Worm (Caenorhabditis elegans) whole organism, L3 larva: Measurements from ENCODE around the gene C25F9.8.

Source experiments
- R02D3.7 ChIP-seq: fragments of 150-350 bp; optimal IDR thresholded peaks from 2 replicates; lab custom pipeline; 2014; ENCODE audit warnings: missing biosample characterization, missing genetic modification characterization
- ama-1 ChIP-seq: fragments of 150-350 bp; optimal IDR thresholded peaks from 2 replicates; lab custom pipeline; 2018
- ceh-16 ChIP-seq: sonication (generic microtip); optimal IDR thresholded peaks from 2 replicates; lab custom pipeline; 2017; ENCODE audit warnings: missing biosample characterization, missing genetic modification characterization
- ceh-82 ChIP-seq: fragments of 150-350 bp; optimal IDR thresholded peaks from 2 replicates; lab custom pipeline; 2014; ENCODE audit warnings: missing biosample characterization, missing genetic modification characterization
- egl-27 ChIP-seq: sonication (generic microtip); optimal IDR thresholded peaks from 4 replicates; lab custom pipeline; 2017; ENCODE audit warnings: missing biosample characterization, missing genetic modification reagents, missing genetic modification characterization
- elt-1 ChIP-seq: fragments of 150-350 bp; optimal IDR thresholded peaks from 2 replicates; lab custom pipeline; 2014; ENCODE audit warnings: missing biosample characterization, missing genetic modification characterization
- elt-2 ChIP-seq: sonication (generic microtip); optimal IDR thresholded peaks from 2 replicates; lab custom pipeline; 2016; ENCODE audit warnings: missing genetic modification reagents, mild to moderate bottlenecking, missing genetic modification characterization, missing compliant biosample characterization
- elt-3 ChIP-seq, 3 experiments: fragments of 150-350 bp in 1 of 3; sonication (generic microtip) in 2 of 3; optimal IDR thresholded peaks; 2 replicates in 2 of 3; 4 replicates in 1 of 3; lab custom pipeline; 2014 to 2017; ENCODE audit warnings: missing biosample characterization in 3 of 3, missing genetic modification characterization in 3 of 3
- eor-1 ChIP-seq, 2 experiments: fragments of 150-350 bp; optimal IDR thresholded peaks; 2 replicates each; lab custom pipeline; 2014 to 2018; ENCODE audit warnings: missing biosample characterization in 2 of 2, missing genetic modification characterization in 2 of 2
- jun-1 ChIP-seq: fragments of 150-350 bp; optimal IDR thresholded peaks from 2 replicates; lab custom pipeline; 2014; ENCODE audit warnings: missing biosample characterization, missing genetic modification reagents, missing genetic modification characterization
- lin-15B ChIP-seq: fragments of 150-350 bp; optimal IDR thresholded peaks from 2 replicates; lab custom pipeline; 2014; ENCODE audit warnings: missing biosample characterization, missing genetic modification characterization
- lin-39 ChIP-seq: fragments of 150-350 bp; optimal IDR thresholded peaks from 2 replicates; lab custom pipeline; 2018; ENCODE audit warnings: missing biosample characterization, missing genetic modification reagents, missing genetic modification characterization
- lsy-12 ChIP-seq: sonication (generic microtip); optimal IDR thresholded peaks from 2 replicates; lab custom pipeline; 2016; ENCODE audit warnings: mild to moderate bottlenecking, missing genetic modification characterization, missing compliant biosample characterization
- mdl-1 ChIP-seq: fragments of 150-350 bp; optimal IDR thresholded peaks from 2 replicates; lab custom pipeline; 2014; ENCODE audit warnings: missing biosample characterization, missing genetic modification characterization
- mml-1 ChIP-seq: fragments of 150-350 bp; sonication (generic microtip); optimal IDR thresholded peaks from 3 replicates; lab custom pipeline; 2014; ENCODE audit warnings: missing biosample characterization, missing genetic modification characterization
- nfya-1 ChIP-seq: sonication (generic microtip); optimal IDR thresholded peaks from 2 replicates; lab custom pipeline; 2017; ENCODE audit warnings: missing genetic modification characterization, mild to moderate bottlenecking, missing compliant biosample characterization, antibody characterized with exemption, moderate library complexity; ENCODE audit not compliant: insufficient read depth
- nhr-11 ChIP-seq: fragments of 150-350 bp; optimal IDR thresholded peaks from 2 replicates; lab custom pipeline; 2014; ENCODE audit warnings: missing biosample characterization, missing genetic modification characterization
- nhr-23 ChIP-seq: fragments of 150-350 bp; optimal IDR thresholded peaks from 2 replicates; lab custom pipeline; 2014; ENCODE audit warnings: missing biosample characterization, missing genetic modification reagents, missing genetic modification characterization
- nhr-237 ChIP-seq: fragments of 150-350 bp; optimal IDR thresholded peaks from 2 replicates; lab custom pipeline; 2014; ENCODE audit warnings: missing biosample characterization, missing genetic modification characterization
- nhr-25 ChIP-seq: sonication (generic microtip); optimal IDR thresholded peaks from 2 replicates; lab custom pipeline; 2017; ENCODE audit warnings: missing biosample characterization, missing genetic modification characterization
- nhr-43 ChIP-seq: sonication (generic microtip); optimal IDR thresholded peaks from 2 replicates; lab custom pipeline; 2016; ENCODE audit warnings: mild to moderate bottlenecking, missing genetic modification characterization, missing compliant biosample characterization; ENCODE audit not compliant: poor library complexity, severe bottlenecking
- nhr-67 ChIP-seq: fragments of 150-350 bp; optimal IDR thresholded peaks from 2 replicates; lab custom pipeline; 2014; ENCODE audit warnings: missing biosample characterization, missing genetic modification characterization
- nhr-77 ChIP-seq: fragments of 150-350 bp; optimal IDR thresholded peaks from 2 replicates; lab custom pipeline; 2014; ENCODE audit warnings: missing biosample characterization, missing genetic modification characterization
- sea-2 ChIP-seq: fragments of 150-350 bp; sonication (generic microtip); optimal IDR thresholded peaks from 4 replicates; lab custom pipeline; 2014; ENCODE audit warnings: missing biosample characterization, missing genetic modification reagents, missing genetic modification characterization
- skn-1 ChIP-seq: fragments of 150-350 bp; optimal IDR thresholded peaks from 2 replicates; lab custom pipeline; 2014; ENCODE audit warnings: missing biosample characterization, missing genetic modification characterization
- unc-39 ChIP-seq: sonication (generic microtip); optimal IDR thresholded peaks from 4 replicates; lab custom pipeline; 2017; ENCODE audit warnings: missing biosample characterization, missing genetic modification characterization
- ztf-4 ChIP-seq: fragments of 150-350 bp; optimal IDR thresholded peaks from 2 replicates; lab custom pipeline; 2014; ENCODE audit warnings: missing biosample characterization, missing genetic modification characterization

Gene C25F9.8

DNA sequence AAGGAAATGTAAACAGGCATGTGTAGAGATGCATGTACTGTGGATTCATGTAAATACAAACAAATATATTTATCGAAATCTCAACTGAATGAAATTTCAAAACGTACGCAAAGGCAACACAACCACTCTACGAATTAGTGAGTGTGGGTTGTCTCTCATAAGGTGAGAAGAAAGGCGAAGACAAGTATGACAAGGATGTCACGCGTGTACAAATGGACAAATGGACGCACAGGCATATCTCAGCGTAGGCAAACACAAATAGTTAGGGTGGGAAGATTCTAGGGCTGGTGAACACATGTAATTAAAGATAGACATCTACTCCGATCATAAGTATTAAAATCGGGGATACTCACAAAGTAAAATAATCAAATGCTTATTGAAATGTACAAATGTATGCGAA lies 33.2 kb downstream of the C25F9.8 start:
- TF ChIP-seq nhr-237 (no peak), elt-1 (tag; lab: Kevin White, UChicago) (peak; percentile 86), nhr-25 (tag; lab: Kevin White, UChicago) (peak; percentile 29), nhr-43 (tag; lab: Kevin White, UChicago) (peak; percentile 27), ztf-4 (no peak)

DNA sequence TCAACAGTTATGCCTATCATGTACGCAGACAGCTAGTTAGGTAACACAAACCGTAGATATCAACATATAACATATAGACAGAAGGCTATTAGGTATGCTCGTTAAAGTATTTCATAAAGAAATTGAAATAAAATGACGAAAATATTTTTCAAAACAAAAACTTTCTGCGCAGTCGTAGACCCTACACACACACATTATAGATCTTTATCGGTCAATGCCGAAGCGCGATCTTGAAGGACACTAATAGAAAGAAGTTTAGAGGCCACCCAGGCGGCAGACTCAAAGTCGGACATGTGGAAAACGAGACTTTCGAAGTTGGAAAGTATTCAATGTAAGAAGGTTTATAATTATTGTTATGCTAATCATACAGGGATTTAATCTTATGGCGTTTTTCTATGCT lies 34.1 kb downstream of the C25F9.8 start:
- no peak for TF ChIP-seq egl-27 (tag; lab: Kevin White, UChicago)
- TF ChIP-seq elt-1 (tag; lab: Kevin White, UChicago) = peak; percentile 95
- peak; percentile 32 for TF ChIP-seq nhr-25 (tag; lab: Kevin White, UChicago)
- no peak for TF ChIP-seq ceh-82 (tag; lab: Kevin White, UChicago)

DNA sequence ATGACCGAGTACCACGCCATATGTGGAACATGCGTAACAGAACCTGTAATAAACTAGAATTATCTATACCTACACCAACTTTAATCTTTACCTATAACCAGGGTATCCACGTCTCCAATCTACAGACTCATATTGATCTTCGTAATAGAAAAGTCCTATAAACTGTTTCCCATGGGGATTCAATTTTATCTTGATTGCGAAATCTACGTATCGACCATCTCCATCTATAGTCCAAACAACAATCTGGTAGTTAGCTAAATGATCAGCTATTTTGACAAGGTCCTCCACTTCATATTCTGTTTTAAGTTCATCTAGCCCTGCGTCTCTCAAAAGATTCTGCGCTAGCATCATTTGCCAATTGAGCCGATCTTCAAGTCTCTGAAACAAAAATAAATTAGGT lies 34.8 kb downstream of the C25F9.8 start:
- TF ChIP-seq lin-39 = no peak
- TF ChIP-seq nhr-43 (tag; lab: Kevin White, UChicago) = peak; percentile 21
- no peak for TF ChIP-seq nhr-67
- TF ChIP-seq nhr-77 (tag; lab: Kevin White, UChicago) = no peak
- TF ChIP-seq mml-1 (tag; lab: Kevin White, UChicago) = no peak
- peak; percentile 28 for TF ChIP-seq nhr-23 (tag; lab: Kevin White, UChicago)
- no peak for TF ChIP-seq eor-1 (tag; optimal IDR thresholded peaks at IDR 0.05; lab: Kevin White, UChicago)
- peak; percentile 99 for TF ChIP-seq elt-1 (tag; lab: Kevin White, UChicago)
- TF ChIP-seq nhr-25 (tag; lab: Kevin White, UChicago) = peak; percentile 53
- TF ChIP-seq nfya-1 = no peak
- TF ChIP-seq skn-1 (tag; lab: Kevin White, UChicago) = no peak
- TF ChIP-seq, all 47 proteins: peak for 4

DNA sequence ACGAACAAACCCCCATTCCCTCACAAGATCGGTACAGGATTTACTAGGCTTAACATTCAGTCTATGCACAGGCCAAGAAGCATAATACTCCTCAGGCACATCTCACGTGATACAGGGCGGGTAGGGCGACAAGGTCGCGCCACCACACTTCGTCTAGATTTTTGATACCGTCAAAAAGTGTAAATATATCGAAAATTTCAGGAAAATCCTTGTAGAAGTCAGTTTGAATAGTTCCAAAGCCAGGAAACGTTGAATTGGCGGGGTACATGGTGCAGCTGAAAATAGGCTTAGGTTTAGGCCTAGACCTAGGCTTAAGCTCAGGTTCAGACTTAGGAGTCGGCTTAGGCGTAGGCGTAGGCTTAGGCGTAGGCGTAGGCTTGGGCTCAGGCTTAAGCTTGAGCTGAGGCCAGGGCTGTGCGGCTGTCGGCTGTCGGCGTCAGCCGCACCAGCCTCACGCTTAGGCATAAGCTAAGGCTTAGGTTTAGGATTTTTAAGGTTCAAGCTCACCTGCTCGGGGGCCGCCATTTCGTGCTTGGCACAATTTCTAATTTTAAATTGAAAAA lies 35.6 kb downstream of the C25F9.8 start:
- TF ChIP-seq lin-15B (tag; lab: Kevin White, UChicago) = no peak
- no peak for TF ChIP-seq ceh-16 (tag; lab: Kevin White, UChicago)
- TF ChIP-seq mdl-1 (tag; lab: Kevin White, UChicago) = no peak
- TF ChIP-seq sea-2 = no peak
- TF ChIP-seq R02D3.7 (tag; lab: Kevin White, UChicago) = no peak
- no peak for TF ChIP-seq eor-1 (tag; optimal IDR thresholded peaks at IDR 0.05; lab: Kevin White, UChicago)
- no peak for TF ChIP-seq elt-3 (tag; optimal IDR thresholded peaks at IDR 0.05; lab: Kevin White, UChicago)
- TF ChIP-seq ztf-4 = no peak
- no peak for TF ChIP-seq elt-2 (tag; lab: Kevin White, UChicago)
- no peak for TF ChIP-seq unc-39 (tag; lab: Kevin White, UChicago)
- no peak for TF ChIP-seq lsy-12 (tag; lab: Kevin White, UChicago)

DNA sequence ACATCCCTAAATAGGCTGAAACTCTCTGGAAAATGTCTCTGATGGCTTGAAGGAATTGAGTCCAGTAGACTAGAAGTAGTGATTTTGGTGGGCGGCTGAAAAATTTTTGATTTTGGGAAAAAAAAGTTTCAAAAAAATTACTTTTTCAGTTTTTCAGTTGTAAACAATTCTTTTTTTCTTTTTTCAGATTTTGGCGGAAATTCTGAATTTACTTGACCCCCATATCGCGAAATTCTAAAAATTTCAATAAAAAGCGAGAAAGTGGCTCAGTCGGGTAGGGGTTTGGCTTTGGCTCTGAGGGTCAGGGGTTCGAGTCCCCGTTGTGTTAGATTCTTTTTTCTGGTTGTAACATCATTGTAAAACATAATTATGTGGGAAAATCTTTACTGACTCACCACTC lies 36.2 kb downstream of the C25F9.8 start, which contains the start of gene srw-85:
srw-85 (minus strand) TSS at position 101 of the 400 bp plus-strand sequence.
- TF ChIP-seq nhr-11 (tag; lab: Kevin White, UChicago) (no peak), lin-39 (no peak), ceh-16 (tag; lab: Kevin White, UChicago) (no peak), elt-2 (tag; lab: Kevin White, UChicago) (no peak), sea-2 (no peak), nhr-67 (no peak), elt-1 (tag; lab: Kevin White, UChicago) (no peak), ama-1 (no peak), nhr-237 (no peak)

DNA sequence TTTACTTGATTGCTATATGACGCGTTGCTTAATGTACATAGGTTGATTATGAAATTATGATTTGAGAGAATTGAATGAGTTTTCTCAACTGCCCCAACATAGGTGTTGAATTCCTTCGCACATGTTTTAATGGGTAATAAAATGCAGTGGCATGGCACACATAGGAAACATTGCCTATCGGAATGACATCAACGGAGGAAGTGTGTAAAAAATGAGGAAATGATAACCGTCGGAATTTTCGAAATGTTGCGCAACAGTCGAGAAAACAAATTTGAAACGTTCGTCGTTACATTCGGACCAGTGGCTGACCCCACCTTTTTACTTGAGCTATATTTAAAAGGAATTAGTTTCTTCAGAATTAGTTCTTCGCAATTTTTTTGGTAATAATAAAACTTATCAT lies 37.2 kb downstream of the C25F9.8 start:
- TF ChIP-seq nfya-1 = no peak
- peak; percentile 40 for TF ChIP-seq elt-2 (tag; lab: Kevin White, UChicago)

DNA sequence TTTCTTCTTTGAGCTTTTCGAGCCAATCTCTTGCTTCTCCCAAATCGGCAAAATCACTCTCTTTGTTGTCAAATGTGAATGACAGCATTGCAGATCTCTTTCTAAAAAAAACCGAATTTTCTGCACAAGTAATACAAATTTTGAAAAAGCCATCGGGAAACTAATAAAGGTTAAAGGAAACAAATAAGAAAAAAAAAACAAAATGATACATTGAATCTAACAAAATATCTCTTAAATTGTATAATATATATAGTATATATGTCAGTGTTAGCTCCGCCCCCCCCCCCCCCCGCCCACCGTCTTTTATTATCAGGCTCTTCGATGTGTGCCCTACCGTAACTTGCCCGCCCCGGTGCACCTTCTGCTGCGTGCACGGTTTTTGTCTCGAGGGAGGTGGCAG lies 38.1 kb downstream of the C25F9.8 start, which contains the start of gene C25F9.11:
C25F9.11 (minus strand) TSS at position 101 of the 400 bp plus-strand sequence.
- TF ChIP-seq elt-2 (tag; lab: Kevin White, UChicago) = peak; percentile 12
- no peak for TF ChIP-seq jun-1 (tag; lab: Kevin White, UChicago)
